Worm (Caenorhabditis elegans): ENCODE data around the gene clec-71.
A peak's percentile ranks its signal among the peaks of the same experiment; 100 is the strongest.

- no peak for TF ChIP-seq nhr-90 (tag; optimal IDR thresholded peaks at IDR 0.05)
- no peak for TF ChIP-seq madf-10 (tag; optimal IDR thresholded peaks at IDR 0.05)
- no peak for TF ChIP-seq dpff-1 (tag; optimal IDR thresholded peaks at IDR 0.05)
- TF ChIP-seq unc-62 (GFP tag; optimal IDR thresholded peaks at IDR 0.05), result peak; percentile 43
- no peak for TF ChIP-seq pbrm-1 (GFP tag; IDR thresholded peaks at IDR 0.05)
- no peak for TF ChIP-seq Y95B8A.8 (GFP tag; IDR thresholded peaks at IDR 0.05)
- TF ChIP-seq tbx-9 (tag; optimal IDR thresholded peaks at IDR 0.05; ENCODE audit: borderline replicate concordance), result no peak
- TF ChIP-seq unc-130 (GFP tag; optimal IDR thresholded peaks at IDR 0.05), result no peak
- no peak for TF ChIP-seq B0261.1 (tag; optimal IDR thresholded peaks at IDR 0.05)
- no peak for TF ChIP-seq pha-4 (tag; optimal IDR thresholded peaks at IDR 0.05)
- no peak for TF ChIP-seq dpl-1 (GFP tag; optimal IDR thresholded peaks at IDR 0.05)
- no peak for TF ChIP-seq snpc-1.1 (tag; optimal IDR thresholded peaks at IDR 0.05; ENCODE audit: insufficient read depth)
- TF ChIP-seq lin-26 (GFP tag; IDR thresholded peaks at IDR 0.05), result no peak
- no peak for TF ChIP-seq hmg-1.2 (GFP tag; IDR thresholded peaks at IDR 0.05)
Observed at ce11 chrIV:3944459-3944858, 7.2 kb downstream of the clec-71 start, which contains the start of gene clec-72.

Measured in whole organism, young adult.